Fruit fly (Drosophila melanogaster): ENCODE data around the gene hyx.
A peak's percentile ranks its signal among the peaks of the same experiment; 100 is the strongest.

The hyx gene

dm6 chr3R:9053850-9054441 lies 15.4 kb downstream of the hyx start (continued):
- TF ChIP-seq her (GFP tag; optimal IDR thresholded peaks at IDR 0.05): no peak
- TF ChIP-seq CG7839 (tag; optimal IDR thresholded peaks at IDR 0.05): peak; percentile 71
- no peak for TF ChIP-seq CG10654 (GFP tag; optimal IDR thresholded peaks at IDR 0.05)
- no peak for TF ChIP-seq CG2889 (GFP tag; IDR thresholded peaks at IDR 0.05)
- TF ChIP-seq CG9797 (GFP tag; optimal IDR thresholded peaks at IDR 0.05): no peak
- peak; percentile 22 for TF ChIP-seq CG1603 (tag; optimal IDR thresholded peaks at IDR 0.05)
- TF ChIP-seq CG13424 (tag; optimal IDR thresholded peaks at IDR 0.05): peak; percentile 70
- TF ChIP-seq CG12236 (GFP tag; optimal IDR thresholded peaks at IDR 0.05): no peak
- TF ChIP-seq nerfin-2 (GFP tag; IDR thresholded peaks at IDR 0.05; ENCODE audit: partially characterized antibody): no peak
- no peak for TF ChIP-seq CG43689 (GFP tag; IDR thresholded peaks at IDR 0.05)
- TF ChIP-seq CG12744 (GFP tag; optimal IDR thresholded peaks at IDR 0.05): no peak
- TF ChIP-seq CG31441 (GFP tag; IDR thresholded peaks at IDR 0.05): no peak
- TF ChIP-seq CG6272 (GFP tag; IDR thresholded peaks at IDR 0.05): no peak
- no peak for TF ChIP-seq sna (GFP tag; IDR thresholded peaks at IDR 0.05; ENCODE audit: partially characterized antibody)
- TF ChIP-seq Dek (tag; optimal IDR thresholded peaks at IDR 0.05): peak; percentile 3
- no peak for TF ChIP-seq Bteb2 (GFP tag; optimal IDR thresholded peaks at IDR 0.05)
- TF ChIP-seq esg (GFP tag; conservative IDR thresholded peaks at IDR 0.05): no peak
- TF ChIP-seq Dip2 (GFP tag; IDR thresholded peaks at IDR 0.05): no peak
- TF ChIP-seq nerfin-1 (tag; optimal IDR thresholded peaks at IDR 0.05): peak; percentile 24
- TF ChIP-seq CG14050 (GFP tag; IDR thresholded peaks at IDR 0.05): no peak
- no peak for TF ChIP-seq Ada2b (GFP tag; IDR thresholded peaks at IDR 0.05)
- no peak for TF ChIP-seq CG9876 (GFP tag; optimal IDR thresholded peaks at IDR 0.05)
- TF ChIP-seq ranshi (GFP tag; IDR thresholded peaks at IDR 0.05): no peak
- peak; percentile 47 for TF ChIP-seq mam (GFP tag; optimal IDR thresholded peaks at IDR 0.05)
- TF ChIP-seq aop (GFP tag; IDR thresholded peaks at IDR 0.05): no peak
- no peak for TF ChIP-seq Dll (GFP tag; IDR thresholded peaks at IDR 0.05; ENCODE audit: partially characterized antibody)
- peak; percentile 36 for TF ChIP-seq D (optimal IDR thresholded peaks at IDR 0.05)
- peak; percentile 10 for TF ChIP-seq D (GFP tag; optimal IDR thresholded peaks at IDR 0.05)
- no peak for TF ChIP-seq fd102C (GFP tag; optimal IDR thresholded peaks at IDR 0.05)
- TF ChIP-seq Hsf (GFP tag; optimal IDR thresholded peaks at IDR 0.05): peak; percentile 1
- TF ChIP-seq nau (GFP tag; optimal IDR thresholded peaks at IDR 0.05): no peak
- TF ChIP-seq CG15269 (tag; optimal IDR thresholded peaks at IDR 0.05): peak; percentile 41
- peak; percentile 34 for TF ChIP-seq pho (GFP tag; optimal IDR thresholded peaks at IDR 0.05)
- TF ChIP-seq CG12155 (GFP tag; optimal IDR thresholded peaks at IDR 0.05): peak; percentile 18
- TF ChIP-seq CG6254 (GFP tag; optimal IDR thresholded peaks at IDR 0.05): no peak
- TF ChIP-seq CG16815 (GFP tag; optimal IDR thresholded peaks at IDR 0.05): peak; percentile 39
- no peak for TF ChIP-seq CG14965 (GFP tag; optimal IDR thresholded peaks at IDR 0.05; ENCODE audit: borderline replicate concordance)
- no peak for TF ChIP-seq CG10959 (GFP tag; IDR thresholded peaks at IDR 0.05)
- peak; percentile 8 for TF ChIP-seq CG30431 (GFP tag; optimal IDR thresholded peaks at IDR 0.05)
- TF ChIP-seq dm (GFP tag; optimal IDR thresholded peaks at IDR 0.05): no peak
- TF ChIP-seq CG18764 (GFP tag; optimal IDR thresholded peaks at IDR 0.05): peak; percentile 3
- peak; percentile 66 for TF ChIP-seq CG18262 (tag; optimal IDR thresholded peaks at IDR 0.05)
- no peak for TF ChIP-seq CG6689 (GFP tag; IDR thresholded peaks at IDR 0.05)
- TF ChIP-seq hkb (optimal IDR thresholded peaks at IDR 0.05): no peak
- TF ChIP-seq hkb (GFP tag; IDR thresholded peaks at IDR 0.05): no peak
- TF ChIP-seq Pdp1 (GFP tag; optimal IDR thresholded peaks at IDR 0.05): peak in 1 of 2 experiments; percentile 19
- TF ChIP-seq NFAT (GFP tag; IDR thresholded peaks at IDR 0.05): no peak
- TF ChIP-seq CG4328 (GFP tag; optimal IDR thresholded peaks at IDR 0.05): no peak
- TF ChIP-seq tgo (GFP tag; IDR thresholded peaks at IDR 0.05): no peak
- peak; percentile 73 for TF ChIP-seq CG11504 (tag; optimal IDR thresholded peaks at IDR 0.05)
- TF ChIP-seq CG17802 (tag; optimal IDR thresholded peaks at IDR 0.05): no peak
